Fruit fly (Drosophila melanogaster): ENCODE data around the gene dysc.

dm6 chr3L:13904426-13904825, 1.4 kb upstream of the dysc start:
- TF ChIP-seq h (optimal IDR thresholded peaks at IDR 0.05), result no peak
- TF ChIP-seq Myc (optimal IDR thresholded peaks at IDR 0.05), result no peak
- TF ChIP-seq insv (optimal IDR thresholded peaks at IDR 0.05), result no peak
